Fruit fly (Drosophila melanogaster): ENCODE measurements around the gene Ldaf1.

The Ldaf1 gene

dm6 chrX:1945241-1945640 lies 43.5 kb upstream of the Ldaf1 start:
- TF ChIP-seq EcR (GFP tag; optimal IDR thresholded peaks at IDR 0.05) (peak; percentile 95), Pif1B (GFP tag; optimal IDR thresholded peaks at IDR 0.05) (no peak)

DNA sequence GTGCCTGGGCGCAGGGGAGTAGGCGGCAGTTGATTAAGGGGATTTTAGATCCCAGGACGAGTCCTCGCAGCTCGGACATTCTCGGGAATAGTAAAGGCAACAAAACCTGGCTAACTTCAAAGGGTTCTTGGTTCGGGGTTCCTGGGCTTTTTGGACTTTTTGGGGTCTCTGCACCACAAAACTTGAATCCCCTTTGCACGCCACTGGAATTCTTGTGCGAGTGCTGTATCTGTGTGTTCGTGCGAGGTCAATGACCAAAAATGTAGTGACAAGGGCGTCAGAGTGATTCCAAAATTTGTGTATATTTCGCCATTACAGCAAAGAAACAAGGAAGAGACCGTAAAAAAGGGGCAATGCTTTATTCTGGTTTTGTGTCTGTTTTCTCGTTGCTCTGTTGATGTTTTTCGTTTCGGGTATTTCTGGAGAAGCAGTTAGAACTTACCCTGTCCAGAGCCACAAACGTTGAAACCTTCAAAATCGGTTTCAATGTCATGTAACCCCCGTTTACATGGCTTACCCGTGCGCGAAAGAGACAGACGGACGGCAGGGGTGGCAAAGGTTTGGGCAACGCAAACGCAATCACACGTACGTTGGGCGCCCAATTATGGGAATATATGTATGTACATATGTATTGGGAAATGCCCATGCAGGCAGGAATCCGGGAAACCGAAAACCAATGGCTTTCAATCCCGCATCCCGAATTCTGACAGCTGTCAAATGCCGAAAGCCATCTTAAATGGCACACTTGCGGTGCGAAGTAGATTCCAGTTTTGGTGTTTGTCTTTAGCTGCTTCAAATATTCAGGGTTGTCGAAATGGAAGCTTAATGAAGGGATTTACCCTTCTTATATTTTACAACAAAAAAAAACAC lies 42.8 kb upstream of the Ldaf1 start:
- TF ChIP-seq EcR (GFP tag; optimal IDR thresholded peaks at IDR 0.05), result no peak
- peak; percentile 58; the same call in 1 of the 3 replicates for TF ChIP-seq fd96Ca (GFP tag; IDR thresholded peaks at IDR 0.05)
- no peak for TF ChIP-seq gl (tag; optimal IDR thresholded peaks at IDR 0.05)
- TF ChIP-seq CG10348 (GFP tag; IDR thresholded peaks at IDR 0.05), result no peak
- TF ChIP-seq CG9948 (tag; optimal IDR thresholded peaks at IDR 0.05), result peak; percentile 5
- no peak for TF ChIP-seq Pif1A (GFP tag; optimal IDR thresholded peaks at IDR 0.05)
- TF ChIP-seq CG14655 (GFP tag; optimal IDR thresholded peaks at IDR 0.05), result no peak
- no peak for TF ChIP-seq CG13204 (GFP tag; optimal IDR thresholded peaks at IDR 0.05)
- TF ChIP-seq CG17806 (tag; optimal IDR thresholded peaks at IDR 0.05), result peak; percentile 26
- no peak for TF ChIP-seq CG34367 (tag; optimal IDR thresholded peaks at IDR 0.05)
- no peak for TF ChIP-seq CG12605 (GFP tag; IDR thresholded peaks at IDR 0.05)
- TF ChIP-seq CG8301 (tag; optimal IDR thresholded peaks at IDR 0.05), result peak; percentile 17
- TF ChIP-seq D1 (tag; optimal IDR thresholded peaks at IDR 0.05), result no peak
- TF ChIP-seq CG8159 (tag; optimal IDR thresholded peaks at IDR 0.05), result peak; percentile 30
- peak; percentile 4 for TF ChIP-seq CG15710 (tag; optimal IDR thresholded peaks at IDR 0.05)
- TF ChIP-seq Snoo (tag; optimal IDR thresholded peaks at IDR 0.05), result peak; percentile 65
- TF ChIP-seq CG32121 (GFP tag; IDR thresholded peaks at IDR 0.05), result no peak
- no peak for TF ChIP-seq Pif1B (GFP tag; optimal IDR thresholded peaks at IDR 0.05)
- no peak for TF ChIP-seq rn (GFP tag; IDR thresholded peaks at IDR 0.05)
- TF ChIP-seq CG4496 (GFP tag; IDR thresholded peaks at IDR 0.05), result no peak
- no peak for TF ChIP-seq Ets98B (GFP tag; IDR thresholded peaks at IDR 0.05)

DNA sequence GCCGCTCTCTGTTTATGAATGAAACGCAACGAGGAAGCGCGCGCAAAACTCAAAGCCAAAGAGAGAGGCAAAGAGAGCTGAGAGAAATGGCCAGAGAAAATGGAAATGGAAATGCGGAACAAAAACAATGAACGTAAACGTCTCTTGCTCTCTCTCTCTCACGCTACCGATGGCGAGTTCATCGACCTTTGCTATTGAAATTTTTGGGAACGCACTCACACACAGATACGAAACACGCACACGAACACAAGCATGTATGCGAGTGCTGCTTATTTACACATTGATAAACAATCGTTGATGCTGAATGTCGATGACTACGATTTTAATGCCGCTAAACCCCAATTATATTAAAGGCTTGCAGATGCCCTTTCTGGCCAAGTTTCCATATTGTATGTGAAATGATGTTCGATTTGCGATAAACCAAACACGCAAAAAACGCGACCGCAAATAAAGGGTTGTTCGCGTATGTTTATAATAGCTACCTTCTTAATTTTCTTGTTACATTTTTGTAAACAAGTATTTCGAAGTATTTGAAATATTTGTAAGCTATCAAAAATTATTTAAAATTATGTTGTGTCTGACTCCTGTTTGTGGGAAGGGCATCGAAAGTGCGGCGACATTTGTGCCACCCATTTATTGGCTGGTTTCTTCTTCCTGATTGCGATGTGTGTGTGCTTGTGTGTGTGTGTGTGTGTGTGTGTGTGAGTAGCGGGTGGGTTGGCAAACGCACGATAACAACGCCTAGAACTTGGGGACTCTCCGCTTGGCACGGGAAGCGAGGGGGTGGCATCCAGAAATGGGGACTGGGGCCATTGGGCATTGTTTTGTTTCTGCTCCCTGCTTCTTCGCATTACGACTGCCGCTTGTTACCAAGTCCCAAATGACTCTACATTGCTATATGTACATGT lies 41.9 kb upstream of the Ldaf1 start:
- TF ChIP-seq CG15710 (tag; optimal IDR thresholded peaks at IDR 0.05) (peak; percentile 65), Snoo (tag; optimal IDR thresholded peaks at IDR 0.05) (peak; percentile 65), CG8159 (tag; optimal IDR thresholded peaks at IDR 0.05) (peak; percentile 66), Ets98B (GFP tag; IDR thresholded peaks at IDR 0.05) (peak; percentile 19), CG12605 (GFP tag; IDR thresholded peaks at IDR 0.05) (no peak), CG8301 (tag; optimal IDR thresholded peaks at IDR 0.05) (peak; percentile 56), CG17806 (tag; optimal IDR thresholded peaks at IDR 0.05) (peak; percentile 40), CG9948 (tag; optimal IDR thresholded peaks at IDR 0.05) (peak; percentile 54), CG10348 (GFP tag; IDR thresholded peaks at IDR 0.05) (no peak), Pif1B (GFP tag; optimal IDR thresholded peaks at IDR 0.05) (peak; percentile 34), rn (GFP tag; IDR thresholded peaks at IDR 0.05) (no peak), gl (tag; optimal IDR thresholded peaks at IDR 0.05) (no peak), D1 (tag; optimal IDR thresholded peaks at IDR 0.05) (peak; percentile 7), fd96Ca (GFP tag; IDR thresholded peaks at IDR 0.05) (0 out of 3 replicates have a peak, but pooled peaks have one; percentile 29), CG13204 (GFP tag; optimal IDR thresholded peaks at IDR 0.05) (no peak), CG14655 (GFP tag; optimal IDR thresholded peaks at IDR 0.05) (peak; percentile 71), CG32121 (GFP tag; IDR thresholded peaks at IDR 0.05) (no peak), CG4496 (GFP tag; IDR thresholded peaks at IDR 0.05) (no peak), EcR (GFP tag; optimal IDR thresholded peaks at IDR 0.05) (peak; percentile 97), Pif1A (GFP tag; optimal IDR thresholded peaks at IDR 0.05) (peak; percentile 28), CG34367 (tag; optimal IDR thresholded peaks at IDR 0.05) (peak; percentile 50)

DNA sequence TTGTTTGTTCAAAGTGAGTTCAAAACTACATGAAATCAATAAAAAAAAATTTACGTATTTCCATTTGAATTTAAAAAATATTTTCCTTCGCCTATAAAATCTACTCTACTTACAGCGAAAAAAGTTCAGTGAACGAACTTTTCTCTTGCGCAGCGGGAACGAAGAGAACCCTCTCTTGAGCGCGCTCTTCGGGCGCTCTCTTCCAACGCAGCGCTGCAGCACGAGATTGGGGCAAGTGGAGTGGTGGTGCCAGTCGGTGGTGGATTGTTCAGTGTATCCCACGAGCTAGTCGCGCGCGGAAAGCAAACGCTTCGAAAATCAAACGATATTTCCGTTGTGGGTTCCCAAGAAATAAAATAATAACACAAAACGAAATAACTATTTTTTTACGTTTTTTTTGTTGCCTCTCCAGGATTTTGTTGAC lies 40.0 kb upstream of the Ldaf1 start, which contains the start of gene Hr4:
TSS of gene Hr4 (plus strand) at position 272 of the 424 bp plus-strand sequence.
- no peak for TF ChIP-seq gl (tag; optimal IDR thresholded peaks at IDR 0.05)
- peak; percentile 59; the same call in 1 of the 2 replicates for TF ChIP-seq Ets98B (GFP tag; IDR thresholded peaks at IDR 0.05)
- TF ChIP-seq fd96Ca (GFP tag; IDR thresholded peaks at IDR 0.05), result no peak; the same call in 2 of the 3 replicates
- peak; percentile 66; the same call in 2 of the 3 replicates for TF ChIP-seq CG4496 (GFP tag; IDR thresholded peaks at IDR 0.05)
- no peak for TF ChIP-seq CG9948 (tag; optimal IDR thresholded peaks at IDR 0.05)
- TF ChIP-seq CG13204 (GFP tag; optimal IDR thresholded peaks at IDR 0.05), result peak; percentile 26
- TF ChIP-seq CG8159 (tag; optimal IDR thresholded peaks at IDR 0.05), result peak; percentile 30
- no peak for TF ChIP-seq CG15710 (tag; optimal IDR thresholded peaks at IDR 0.05)
- no peak for TF ChIP-seq CG8301 (tag; optimal IDR thresholded peaks at IDR 0.05)
- TF ChIP-seq Pif1B (GFP tag; optimal IDR thresholded peaks at IDR 0.05), result peak; percentile 28
- peak; percentile 4 for TF ChIP-seq Snoo (tag; optimal IDR thresholded peaks at IDR 0.05)
- peak; percentile 99 for TF ChIP-seq EcR (GFP tag; optimal IDR thresholded peaks at IDR 0.05)
- no peak for TF ChIP-seq CG10348 (GFP tag; IDR thresholded peaks at IDR 0.05)
- no peak for TF ChIP-seq CG34367 (tag; optimal IDR thresholded peaks at IDR 0.05)
- peak; percentile 10 for TF ChIP-seq Pif1A (GFP tag; optimal IDR thresholded peaks at IDR 0.05)
- TF ChIP-seq CG12605 (GFP tag; IDR thresholded peaks at IDR 0.05), result peak; percentile 64
- TF ChIP-seq CG17806 (tag; optimal IDR thresholded peaks at IDR 0.05), result no peak
- peak; percentile 48; the same call in 1 of the 2 replicates for TF ChIP-seq CG32121 (GFP tag; IDR thresholded peaks at IDR 0.05)
- TF ChIP-seq CG14655 (GFP tag; optimal IDR thresholded peaks at IDR 0.05), result no peak
- no peak for TF ChIP-seq D1 (tag; optimal IDR thresholded peaks at IDR 0.05)
